Fruit fly (Drosophila melanogaster): Measurements from ENCODE around the gene AspRS-m.

DNA sequence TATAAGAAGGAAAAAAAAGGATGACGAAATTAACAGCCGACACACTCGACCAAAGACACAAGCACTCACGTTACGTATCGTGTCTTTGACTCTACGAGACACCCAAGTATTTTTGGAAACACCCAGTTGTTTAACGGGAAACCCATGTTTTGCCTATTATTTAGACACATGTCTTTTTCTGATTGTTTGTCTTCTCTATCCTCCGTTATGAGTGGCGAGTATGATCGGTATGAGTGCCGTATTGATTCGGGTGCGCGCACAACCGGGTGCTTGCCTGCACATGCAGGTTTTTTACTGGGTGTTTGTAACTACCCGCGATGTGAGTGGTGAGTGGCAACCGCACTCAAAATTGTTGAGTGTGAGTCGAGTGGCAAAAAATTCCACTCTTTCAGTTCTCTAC lies 32.2 kb downstream of the AspRS-m start:
- no peak for TF ChIP-seq Sin3A (optimal IDR thresholded peaks at IDR 0.05)
- no peak for TF ChIP-seq ttk (optimal IDR thresholded peaks at IDR 0.05)
- TF ChIP-seq h (optimal IDR thresholded peaks at IDR 0.05), result no peak
- no peak for TF ChIP-seq psq (optimal IDR thresholded peaks at IDR 0.05)
- no peak for TF ChIP-seq insv (optimal IDR thresholded peaks at IDR 0.05)
